Worm (Caenorhabditis elegans): ENCODE results near the gene C06E4.1.

Gene C06E4.1

DNA sequence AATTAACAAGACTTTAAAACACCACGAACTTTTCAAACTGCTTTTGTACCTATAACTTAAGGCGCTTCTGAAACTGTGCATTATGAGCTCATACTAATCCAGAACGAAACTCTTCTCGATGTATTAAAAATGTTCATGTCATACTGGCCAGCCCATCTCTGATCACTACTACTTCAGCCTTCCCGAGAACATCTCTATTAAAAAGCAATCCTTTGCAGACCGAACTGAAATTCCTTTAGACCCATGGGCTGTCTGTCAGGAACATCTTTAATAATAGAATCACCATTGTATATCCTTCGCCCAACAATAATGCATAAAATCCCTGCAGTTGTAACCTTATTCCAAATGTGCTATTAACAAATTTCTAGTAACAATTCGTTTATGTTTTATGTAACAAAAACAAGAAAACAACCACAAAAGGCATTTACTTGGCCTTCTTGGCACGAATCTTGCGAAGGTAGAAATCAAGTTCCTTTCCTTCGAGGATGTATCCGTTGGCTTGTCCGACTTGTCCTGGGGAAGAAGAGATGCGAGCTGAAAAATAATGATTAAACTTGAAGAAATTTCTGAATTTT lies 29.6 kb downstream of the C06E4.1 start:
- TF ChIP-seq pes-1 (GFP tag; IDR thresholded peaks at IDR 0.05) (no peak), ceh-36 (tag; optimal IDR thresholded peaks at IDR 0.05) (no peak), tbx-37 (GFP tag; conservative IDR thresholded peaks at IDR 0.05) (no peak), B0310.2 (tag; optimal IDR thresholded peaks at IDR 0.05) (no peak), scrt-1 (GFP tag; IDR thresholded peaks at IDR 0.05) (no peak), sea-1 (GFP tag; conservative IDR thresholded peaks at IDR 0.05) (no peak), hnd-1 (tag; optimal IDR thresholded peaks at IDR 0.05) (no peak), ama-1 (optimal IDR thresholded peaks at IDR 0.05) (no peak), aly-1 (tag; optimal IDR thresholded peaks at IDR 0.05) (no peak), ceh-13 (GFP tag; optimal IDR thresholded peaks at IDR 0.05) (no peak), tbx-11 (GFP tag; IDR thresholded peaks at IDR 0.05) (no peak)

DNA sequence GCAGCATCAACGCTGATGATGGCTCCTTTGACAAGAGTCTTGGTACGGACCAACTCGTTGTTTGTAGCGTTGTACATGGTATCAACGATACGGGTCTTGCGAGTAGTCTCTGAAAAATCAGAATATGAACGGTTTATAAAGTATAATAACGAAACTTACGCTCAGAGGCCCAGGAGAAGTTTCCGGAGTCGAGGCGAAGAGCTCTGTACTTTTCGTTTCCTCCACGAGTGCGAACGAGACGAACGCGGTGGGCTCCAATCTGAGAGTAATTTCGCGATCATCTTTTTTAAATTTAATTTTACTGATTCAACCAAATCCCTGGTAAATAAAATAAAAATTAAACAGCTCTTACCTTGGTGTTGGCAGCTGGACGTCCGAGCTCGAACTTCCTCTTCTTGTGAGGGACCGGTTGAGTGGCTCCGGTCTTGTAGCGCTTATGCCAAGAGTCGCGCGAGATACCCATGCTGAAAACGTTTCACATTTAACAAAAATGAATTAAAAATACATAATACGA lies 30.4 kb downstream of the C06E4.1 start, which contains the start of gene rps-8:
Gene rps-8, minus strand, starts transcription at position 464 of the 514 bp plus-strand sequence.
- no peak for TF ChIP-seq tbx-37 (GFP tag; conservative IDR thresholded peaks at IDR 0.05)
- TF ChIP-seq scrt-1 (GFP tag; IDR thresholded peaks at IDR 0.05), result no peak
- TF ChIP-seq ceh-36 (tag; optimal IDR thresholded peaks at IDR 0.05), result no peak
- TF ChIP-seq flt-1 (GFP tag; IDR thresholded peaks at IDR 0.05), result no peak
- no peak for TF ChIP-seq hmbx-1 (tag; optimal IDR thresholded peaks at IDR 0.05)
- no peak for TF ChIP-seq pes-1 (GFP tag; IDR thresholded peaks at IDR 0.05)
- no peak for TF ChIP-seq F13C5.2 (tag; optimal IDR thresholded peaks at IDR 0.05)
- no peak for TF ChIP-seq ceh-13 (GFP tag; optimal IDR thresholded peaks at IDR 0.05)
- no peak for TF ChIP-seq tbx-11 (GFP tag; IDR thresholded peaks at IDR 0.05)

DNA sequence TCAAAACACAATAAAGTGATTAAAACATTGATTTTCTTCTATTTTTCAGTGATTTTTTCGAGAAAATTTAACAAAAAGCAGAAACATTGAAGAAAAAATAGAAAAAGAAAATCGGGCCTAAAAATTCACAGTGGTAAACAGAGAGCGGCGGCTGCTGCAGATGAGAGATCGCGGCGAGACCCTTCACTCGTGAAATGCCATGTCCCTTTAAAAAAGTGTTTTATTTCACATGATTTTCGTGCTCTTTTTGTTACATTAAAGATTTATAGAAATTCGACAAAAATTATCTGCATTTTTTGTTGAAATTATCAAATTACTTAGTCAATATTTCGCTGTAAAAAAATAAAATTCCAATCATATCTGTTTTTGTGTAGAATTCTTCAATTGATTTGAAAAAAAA lies 30.9 kb downstream of the C06E4.1 start:
- TF ChIP-seq ceh-13 (GFP tag; optimal IDR thresholded peaks at IDR 0.05) (no peak), pes-1 (GFP tag; IDR thresholded peaks at IDR 0.05) (no peak), F13C5.2 (tag; optimal IDR thresholded peaks at IDR 0.05) (no peak), ama-1 (optimal IDR thresholded peaks at IDR 0.05) (no peak), tra-4 (tag; optimal IDR thresholded peaks at IDR 0.05) (no peak), sea-1 (GFP tag; conservative IDR thresholded peaks at IDR 0.05) (no peak), ets-7 (tag; optimal IDR thresholded peaks at IDR 0.05) (no peak), hmg-4 (GFP tag; optimal IDR thresholded peaks at IDR 0.05) (no peak), tbx-37 (GFP tag; conservative IDR thresholded peaks at IDR 0.05) (no peak), flt-1 (GFP tag; IDR thresholded peaks at IDR 0.05) (no peak), B0310.2 (tag; optimal IDR thresholded peaks at IDR 0.05) (no peak), ceh-36 (tag; optimal IDR thresholded peaks at IDR 0.05) (no peak), aly-1 (tag; optimal IDR thresholded peaks at IDR 0.05) (no peak)

DNA sequence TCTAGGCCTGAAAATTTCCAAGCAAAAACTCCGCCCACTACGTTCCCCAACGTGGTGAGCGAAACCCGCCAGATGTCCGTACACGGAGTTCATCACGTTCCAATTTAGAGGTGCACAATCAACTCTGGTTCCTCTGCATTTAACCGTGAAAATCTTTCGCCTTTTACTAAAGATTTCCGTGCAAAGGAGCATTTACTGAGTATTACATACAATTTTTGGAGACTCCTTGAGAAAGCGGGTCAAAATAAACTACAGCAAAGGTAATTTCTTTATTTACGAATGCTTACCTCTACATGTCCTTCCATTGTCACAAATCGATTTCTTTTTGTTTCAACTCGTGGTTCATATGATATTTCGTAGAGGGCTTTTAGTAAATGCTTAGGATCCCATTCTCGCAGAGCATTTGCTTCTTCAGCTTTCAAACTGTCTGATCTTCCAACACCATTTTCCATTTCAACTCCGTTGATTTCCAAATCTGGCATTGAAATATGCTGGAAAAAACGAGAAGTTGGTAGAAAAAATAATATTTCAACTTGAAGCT lies 33.6 kb downstream of the C06E4.1 start, which contains the start of gene F42C5.9:
Gene F42C5.9, minus strand, starts transcription at position 491 of the 541 bp plus-strand sequence.
- TF ChIP-seq ama-1 (optimal IDR thresholded peaks at IDR 0.05) (peak; percentile 1), ets-7 (tag; optimal IDR thresholded peaks at IDR 0.05) (no peak), F13C5.2 (tag; optimal IDR thresholded peaks at IDR 0.05) (no peak), flt-1 (GFP tag; IDR thresholded peaks at IDR 0.05) (no peak)

DNA sequence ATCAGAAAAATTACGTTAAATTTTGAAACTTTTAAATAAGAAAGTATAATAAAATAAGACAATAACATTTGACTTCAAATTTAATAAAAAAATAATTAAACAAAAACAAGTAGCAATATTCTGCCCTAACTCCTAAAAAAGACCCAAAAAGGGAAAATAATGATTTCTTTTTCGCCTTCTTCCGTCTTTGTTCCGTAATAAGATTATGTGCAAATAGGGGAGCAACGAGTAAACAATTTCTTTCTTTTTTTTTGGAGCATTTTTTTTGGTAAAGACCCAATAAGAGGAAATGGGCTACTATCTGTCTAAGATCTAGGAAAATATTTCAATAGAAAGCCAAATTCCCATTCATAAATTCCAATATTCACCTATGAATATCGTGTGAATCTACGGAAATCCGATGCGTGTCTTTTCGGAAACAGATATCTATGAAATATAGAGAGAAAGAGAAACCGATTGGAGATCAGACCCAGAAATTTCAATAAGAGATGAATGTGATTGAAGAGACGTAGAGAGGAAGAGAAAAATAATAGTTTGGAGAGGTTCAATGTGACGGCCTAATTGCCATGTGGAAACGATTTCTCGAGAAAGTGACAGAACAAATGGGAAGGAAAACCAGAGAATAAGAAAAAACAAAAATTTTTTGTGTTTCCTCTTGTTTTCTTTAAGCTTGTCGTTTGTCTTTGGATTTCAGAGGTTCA lies 34.9 kb downstream of the C06E4.1 start:
- no peak for TF ChIP-seq tbx-11 (GFP tag; IDR thresholded peaks at IDR 0.05)
- TF ChIP-seq scrt-1 (GFP tag; IDR thresholded peaks at IDR 0.05), result no peak
- TF ChIP-seq hmbx-1 (tag; optimal IDR thresholded peaks at IDR 0.05), result no peak
- no peak for TF ChIP-seq hmg-4 (GFP tag; optimal IDR thresholded peaks at IDR 0.05)

DNA sequence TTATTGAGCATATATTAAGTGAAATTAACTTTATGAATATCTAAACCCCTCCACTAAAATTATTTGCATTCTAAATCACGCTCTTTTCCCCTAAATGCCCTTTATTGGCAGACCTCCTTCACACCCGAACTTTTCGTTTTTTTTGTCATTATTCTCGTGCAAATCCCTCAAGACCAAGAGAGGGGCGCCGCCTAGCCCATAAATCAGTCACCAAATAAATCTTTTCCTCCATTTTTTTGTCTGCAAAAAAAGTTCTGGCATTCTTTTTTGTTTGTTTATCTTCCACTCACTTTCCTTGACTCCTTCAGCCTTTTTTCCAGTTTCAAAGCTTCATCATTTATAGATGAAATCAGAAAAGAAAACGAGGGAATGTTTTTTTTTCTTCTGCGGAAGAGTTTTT lies 35.8 kb downstream of the C06E4.1 start:
- TF ChIP-seq hmg-4 (GFP tag; optimal IDR thresholded peaks at IDR 0.05) (no peak), B0310.2 (tag; optimal IDR thresholded peaks at IDR 0.05) (no peak)

DNA sequence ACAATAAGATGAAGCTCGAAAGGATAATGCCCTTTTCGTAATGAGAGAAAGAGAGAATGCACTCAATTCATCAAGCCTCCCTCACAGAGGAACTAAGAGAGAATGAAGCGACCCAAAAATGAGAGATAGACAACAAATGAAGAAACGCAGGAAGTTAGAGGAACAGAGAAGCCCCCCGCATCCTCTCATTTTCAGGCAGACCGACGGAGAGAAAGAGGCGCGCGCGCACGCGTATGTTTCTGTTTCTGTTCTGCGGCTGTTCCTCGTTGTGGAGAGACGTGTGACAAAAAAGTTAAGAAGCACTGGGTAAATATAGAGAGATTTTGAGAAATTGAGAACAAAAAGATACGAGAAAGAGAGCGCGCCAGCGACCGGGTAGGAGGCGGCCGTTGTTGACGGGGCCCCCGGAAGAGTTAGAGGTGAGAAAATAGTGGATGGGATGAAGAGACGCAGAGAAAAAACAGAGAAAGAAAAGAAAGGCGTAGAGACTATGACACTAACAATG lies 36.9 kb downstream of the C06E4.1 start:
- TF ChIP-seq hmg-4 (GFP tag; optimal IDR thresholded peaks at IDR 0.05) (peak; percentile 29), F13C5.2 (tag; optimal IDR thresholded peaks at IDR 0.05) (peak; percentile 45), tra-4 (tag; optimal IDR thresholded peaks at IDR 0.05) (no peak), aly-1 (tag; optimal IDR thresholded peaks at IDR 0.05) (peak; percentile 56)

DNA sequence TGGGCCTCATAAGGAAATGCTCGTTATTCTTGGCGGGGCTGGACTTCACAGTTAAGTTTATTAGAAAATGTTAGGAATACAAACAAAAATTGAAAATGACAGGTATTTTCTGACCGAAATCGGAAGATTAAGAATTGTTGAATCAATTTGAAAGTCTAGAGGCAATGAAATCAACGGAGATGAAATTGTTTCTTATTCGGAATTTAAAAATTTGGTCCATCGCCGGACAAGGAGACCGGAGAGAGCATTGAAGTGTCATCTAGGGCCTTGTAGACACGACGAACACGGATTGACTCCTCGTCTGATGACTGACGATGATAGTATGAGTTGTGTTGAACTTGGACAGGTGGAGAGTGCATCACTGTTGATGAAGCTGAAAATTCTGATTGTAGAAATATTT lies 37.6 kb downstream of the C06E4.1 start:
- TF ChIP-seq tbx-37 (GFP tag; conservative IDR thresholded peaks at IDR 0.05) (no peak), tbx-11 (GFP tag; IDR thresholded peaks at IDR 0.05) (no peak), flt-1 (GFP tag; IDR thresholded peaks at IDR 0.05) (no peak), ceh-13 (GFP tag; optimal IDR thresholded peaks at IDR 0.05) (no peak), hmbx-1 (tag; optimal IDR thresholded peaks at IDR 0.05) (no peak), scrt-1 (GFP tag; IDR thresholded peaks at IDR 0.05) (no peak), sea-1 (GFP tag; conservative IDR thresholded peaks at IDR 0.05) (no peak), B0310.2 (tag; optimal IDR thresholded peaks at IDR 0.05) (no peak), pes-1 (GFP tag; IDR thresholded peaks at IDR 0.05) (no peak), ama-1 (optimal IDR thresholded peaks at IDR 0.05) (no peak), ets-7 (tag; optimal IDR thresholded peaks at IDR 0.05) (no peak)
